Fruit fly (Drosophila melanogaster) whole organism, prepupa: Measurements from ENCODE around the gene CG13842.
A peak's percentile ranks its signal among the peaks of the same experiment; 100 is the strongest.

Experiments
- CG10631 ChIP-seq: fragments of 200-800 bp; sonication (Bioruptor generic); optimal IDR thresholded peaks from 2 replicates; lab custom pipeline; 2016; ENCODE audit warnings: missing biosample characterization, missing genetic modification characterization
- CG10669 ChIP-seq: fragments of 200-800 bp; sonication (Bioruptor generic); optimal IDR thresholded peaks from 3 replicates; lab custom pipeline; 2018; ENCODE audit warnings: missing biosample characterization, mild to moderate bottlenecking, missing genetic modification characterization, moderate library complexity
- CG11902 ChIP-seq: fragments of 200-800 bp; sonication (Bioruptor generic); optimal IDR thresholded peaks from 3 replicates; lab custom pipeline; 2016; ENCODE audit warnings: missing biosample characterization, missing genetic modification characterization
- CG15336 ChIP-seq: fragments of 200-800 bp; sonication (Bioruptor generic); IDR thresholded peaks from 2 replicates; pipeline ENCODE4 v1.3.6; 2022; ENCODE audit warnings: missing biosample characterization, missing genetic modification characterization
- CG1621 ChIP-seq: fragments of 200-800 bp; sonication (Bioruptor generic); optimal IDR thresholded peaks from 3 replicates; lab custom pipeline; 2018; ENCODE audit warnings: missing biosample characterization, mild to moderate bottlenecking, missing genetic modification characterization
- CG16779 ChIP-seq: fragments of 200-800 bp; sonication (Bioruptor generic); optimal IDR thresholded peaks from 3 replicates; lab custom pipeline; 2017; ENCODE audit warnings: missing biosample characterization, mild to moderate bottlenecking, missing genetic modification characterization
- CG3032 ChIP-seq: fragments of 200-800 bp; optimal IDR thresholded peaks from 2 replicates; lab custom pipeline; 2019; ENCODE audit warnings: missing biosample characterization, mild to moderate bottlenecking, missing genetic modification characterization, moderate library complexity
- CG32006 ChIP-seq: fragments of 200-800 bp; sonication (Bioruptor generic); optimal IDR thresholded peaks from 3 replicates; lab custom pipeline; 2017; ENCODE audit warnings: missing biosample characterization, mild to moderate bottlenecking, missing genetic modification characterization
- CG34406 ChIP-seq: fragments of 200-800 bp; sonication (Bioruptor generic); optimal IDR thresholded peaks from 3 replicates; lab custom pipeline; 2016; ENCODE audit warnings: missing biosample characterization, missing genetic modification characterization
- CG3919 ChIP-seq: fragments of 200-800 bp; sonication (Bioruptor generic); optimal IDR thresholded peaks from 3 replicates; lab custom pipeline; 2016; ENCODE audit warnings: missing biosample characterization, missing genetic modification characterization
- CG4318 ChIP-seq: fragments of 200-800 bp; sonication (Bioruptor generic); optimal IDR thresholded peaks from 3 replicates; lab custom pipeline; 2017; ENCODE audit warnings: missing biosample characterization, mild to moderate bottlenecking, missing genetic modification characterization
- CG6276 ChIP-seq: fragments of 200-800 bp; sonication (Bioruptor generic); optimal IDR thresholded peaks from 2 replicates; lab custom pipeline; 2017; ENCODE audit warnings: missing biosample characterization, mild to moderate bottlenecking, missing genetic modification characterization
- CG6792 ChIP-seq: fragments of 200-800 bp; sonication (Bioruptor generic); optimal IDR thresholded peaks from 3 replicates; lab custom pipeline; 2016; ENCODE audit warnings: missing biosample characterization, missing genetic modification characterization
- CG6854 ChIP-seq: fragments of 200-800 bp; sonication (Bioruptor generic); optimal IDR thresholded peaks from 2 replicates; lab custom pipeline; 2017; ENCODE audit warnings: missing biosample characterization, mild to moderate bottlenecking, missing genetic modification characterization
- CG7368 ChIP-seq: fragments of 200-800 bp; sonication (Bioruptor generic); optimal IDR thresholded peaks from 3 replicates; lab custom pipeline; 2016; ENCODE audit warnings: missing biosample characterization, missing genetic modification characterization
- CG8632 ChIP-seq: fragments of 200-800 bp; sonication (Bioruptor generic); optimal IDR thresholded peaks from 3 replicates; lab custom pipeline; 2016; ENCODE audit warnings: missing biosample characterization, missing genetic modification characterization
- CG9139 ChIP-seq: fragments of 200-800 bp; sonication (Bioruptor generic); optimal IDR thresholded peaks from 3 replicates; lab custom pipeline; 2017; ENCODE audit warnings: missing biosample characterization, mild to moderate bottlenecking, missing genetic modification characterization
- Eip93F ChIP-seq: fragments of 200-800 bp; sonication (Bioruptor generic); optimal IDR thresholded peaks from 2 replicates; lab custom pipeline; 2016; ENCODE audit warnings: missing biosample characterization, mild to moderate bottlenecking, missing genetic modification characterization
- Hr39 ChIP-seq: fragments of 200-800 bp; sonication (Bioruptor generic); optimal IDR thresholded peaks from 2 replicates; lab custom pipeline; 2016; ENCODE audit warnings: missing biosample characterization, missing genetic modification characterization
- Hr4 ChIP-seq: fragments of 200-800 bp; sonication (Bioruptor generic); optimal IDR thresholded peaks from 3 replicates; lab custom pipeline; 2016; ENCODE audit warnings: missing biosample characterization, missing genetic modification characterization
- Met ChIP-seq: fragments of 200-800 bp; sonication (Bioruptor generic); optimal IDR thresholded peaks from 3 replicates; lab custom pipeline; 2016; ENCODE audit warnings: missing biosample characterization, missing genetic modification characterization
- OdsH ChIP-seq: fragments of 200-800 bp; sonication (Bioruptor generic); optimal IDR thresholded peaks from 3 replicates; lab custom pipeline; 2016; ENCODE audit warnings: missing biosample characterization, missing genetic modification characterization
- Smox ChIP-seq: fragments of 200-800 bp; sonication (Bioruptor generic); optimal IDR thresholded peaks from 3 replicates; lab custom pipeline; 2016; ENCODE audit warnings: missing biosample characterization, missing genetic modification characterization
- Sox102F ChIP-seq: fragments of 200-800 bp; sonication (Bioruptor generic); optimal IDR thresholded peaks from 2 replicates; lab custom pipeline; 2016; ENCODE audit warnings: missing biosample characterization, mild to moderate bottlenecking, missing genetic modification characterization
- Sox14 ChIP-seq: fragments of 200-800 bp; sonication (Bioruptor generic); optimal IDR thresholded peaks from 3 replicates; lab custom pipeline; 2016; ENCODE audit warnings: missing biosample characterization, missing genetic modification characterization
- Sox15 ChIP-seq: fragments of 200-800 bp; sonication (Bioruptor generic); optimal IDR thresholded peaks from 3 replicates; lab custom pipeline; 2016; ENCODE audit warnings: missing biosample characterization, missing genetic modification characterization
- achi ChIP-seq: fragments of 200-800 bp; sonication (Bioruptor generic); optimal IDR thresholded peaks from 3 replicates; lab custom pipeline; 2016; ENCODE audit warnings: missing biosample characterization, missing genetic modification characterization
- acj6 ChIP-seq: fragments of 200-800 bp; sonication (Bioruptor generic); optimal IDR thresholded peaks from 3 replicates; lab custom pipeline; 2016; ENCODE audit warnings: missing biosample characterization, missing genetic modification characterization
- dac ChIP-seq: fragments of 200-800 bp; sonication (Bioruptor generic); optimal IDR thresholded peaks from 2 replicates; lab custom pipeline; 2017; ENCODE audit warnings: missing biosample characterization, mild to moderate bottlenecking, missing genetic modification characterization
- dsx ChIP-seq: fragments of 200-800 bp; optimal IDR thresholded peaks from 3 replicates; lab custom pipeline; 2019; ENCODE audit warnings: missing biosample characterization, mild to moderate bottlenecking, missing genetic modification characterization, moderate library complexity; ENCODE audit not compliant: poor library complexity, severe bottlenecking
- eg ChIP-seq: fragments of 200-800 bp; sonication (Bioruptor generic); IDR thresholded peaks from 3 replicates; pipeline ENCODE4 v1.3.6; 2022; ENCODE audit warnings: missing biosample characterization, missing genetic modification characterization
- esn ChIP-seq: fragments of 200-800 bp; sonication (Bioruptor generic); optimal IDR thresholded peaks from 2 replicates; lab custom pipeline; 2016; ENCODE audit warnings: missing biosample characterization, mild to moderate bottlenecking, missing genetic modification characterization, moderate library complexity
- fd59A ChIP-seq: fragments of 200-800 bp; sonication (Bioruptor generic); optimal IDR thresholded peaks from 2 replicates; lab custom pipeline; 2017; ENCODE audit warnings: missing biosample characterization, mild to moderate bottlenecking, missing genetic modification characterization, missing genetic modification reagents
- fd85E ChIP-seq: fragments of 200-800 bp; sonication (Bioruptor generic); optimal IDR thresholded peaks from 3 replicates; lab custom pipeline; 2016; ENCODE audit warnings: missing biosample characterization, missing genetic modification characterization
- fkh ChIP-seq: fragments of 200-800 bp; sonication (Bioruptor generic); optimal IDR thresholded peaks from 3 replicates; lab custom pipeline; 2017; ENCODE audit warnings: missing biosample characterization, mild to moderate bottlenecking, missing genetic modification characterization, moderate library complexity
- lz ChIP-seq: fragments of 200-800 bp; sonication (Bioruptor generic); optimal IDR thresholded peaks from 3 replicates; lab custom pipeline; 2016; ENCODE audit warnings: missing biosample characterization, missing genetic modification characterization
- salr ChIP-seq, 2 experiments: fragments of 200-800 bp; sonication (Bioruptor generic); optimal IDR thresholded peaks; 3 replicates each; lab custom pipeline; 2016 to 2018; ENCODE audit warnings: missing biosample characterization in 2 of 2, missing genetic modification characterization in 2 of 2, mild to moderate bottlenecking in 1 of 2
- spab ChIP-seq: fragments of 200-800 bp; sonication (Bioruptor generic); optimal IDR thresholded peaks from 2 replicates; lab custom pipeline; 2017; ENCODE audit warnings: missing biosample characterization, mild to moderate bottlenecking, missing genetic modification characterization, missing genetic modification reagents
- ss ChIP-seq, 2 experiments: fragments of 200-800 bp; sonication (Bioruptor generic); optimal IDR thresholded peaks; 2 replicates in 1 of 2; 3 replicates in 1 of 2; lab custom pipeline; 2017 to 2018; ENCODE audit warnings: mild to moderate bottlenecking in 2 of 2, missing biosample characterization in 2 of 2, missing genetic modification characterization in 2 of 2, moderate library complexity in 1 of 2

The CG13842 gene

DNA sequence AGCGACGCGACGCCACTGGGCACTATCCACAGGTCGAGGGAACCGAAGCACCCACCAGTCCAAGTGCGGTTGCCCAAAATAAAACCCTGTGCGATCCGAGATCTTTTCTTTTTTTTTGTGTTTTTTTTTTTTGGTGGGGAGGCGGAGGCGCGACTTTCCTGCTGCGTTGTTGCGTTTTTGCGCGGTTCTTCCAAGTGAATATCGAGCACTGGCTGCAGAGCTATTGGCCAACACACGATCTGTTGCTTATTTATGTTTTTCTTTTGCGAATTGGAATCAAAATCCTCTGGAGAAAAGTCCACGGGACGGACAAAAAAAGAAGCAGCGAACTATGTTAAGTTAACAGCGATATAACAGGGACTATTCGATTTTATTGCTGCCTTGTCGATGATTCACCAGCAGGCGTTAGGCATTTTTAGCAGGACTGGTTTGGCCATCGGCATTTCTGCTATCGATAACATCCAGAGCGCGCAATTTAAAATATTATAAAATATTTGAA lies 13.8 kb upstream of the CG13842 start, which contains the start of gene wge (continued):
- TF ChIP-seq OdsH (no peak), CG4318 (GFP tag; lab: Kevin White, UChicago) (no peak), Met (no peak), achi (peak; percentile 47), Eip93F (GFP tag; lab: Kevin White, UChicago) (peak; percentile 47), CG34406 (GFP tag; lab: Kevin White, UChicago) (peak; percentile 46), dsx (GFP tag; lab: Kevin White, UChicago) (peak; percentile 71), CG6854 (peak; percentile 18), CG10669 (GFP tag; lab: Kevin White, UChicago) (peak; percentile 74), fd59A (GFP tag; lab: Kevin White, UChicago) (peak; percentile 64), Sox102F (GFP tag; lab: Kevin White, UChicago) (no peak), fkh (GFP tag; lab: Kevin White, UChicago) (no peak), CG8632 (GFP tag; lab: Kevin White, UChicago) (peak; percentile 52), esn (GFP tag; lab: Kevin White, UChicago) (peak; percentile 27), CG6276 (GFP tag; lab: Kevin White, UChicago) (peak; percentile 85), Sox15 (GFP tag; lab: Kevin White, UChicago) (no peak), ss (GFP tag; optimal IDR thresholded peaks at IDR 0.05; lab: Kevin White, UChicago) (peak; percentile 92 to 96), Sox14 (GFP tag; lab: Kevin White, UChicago) (peak; percentile 32), CG3032 (tag; lab: Kevin White, UChicago) (peak; percentile 64), fd85E (GFP tag; lab: Kevin White, UChicago) (no peak), CG15336 (GFP tag; lab: Robert Waterston, UW) (peak; percentile 78)

DNA sequence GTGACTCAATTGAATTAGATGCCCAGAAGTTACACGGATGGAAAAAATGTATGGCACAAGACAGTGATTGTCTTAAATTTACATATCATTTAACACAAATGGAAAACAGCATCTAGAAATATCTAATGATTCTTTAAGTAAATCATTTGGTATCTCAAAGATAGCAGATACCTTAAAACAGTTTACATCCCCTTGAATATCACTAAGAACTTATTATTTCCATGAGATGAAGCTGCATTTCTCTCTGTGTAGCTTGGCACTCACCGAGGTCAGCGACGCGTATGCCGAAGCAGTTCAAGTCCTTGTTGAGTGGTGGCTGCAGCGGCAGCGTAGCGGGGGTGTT lies 12.5 kb upstream of the CG13842 start:
- no peak for TF ChIP-seq CG4318 (GFP tag; lab: Kevin White, UChicago)
- TF ChIP-seq lz (GFP tag; lab: Kevin White, UChicago), result no peak
- no peak for TF ChIP-seq dac
- no peak for TF ChIP-seq fd59A (GFP tag; lab: Kevin White, UChicago)
- no peak for TF ChIP-seq CG32006 (GFP tag; lab: Kevin White, UChicago)
- no peak for TF ChIP-seq CG6276 (GFP tag; lab: Kevin White, UChicago)
- no peak for TF ChIP-seq CG1621 (tag; lab: Kevin White, UChicago)
- TF ChIP-seq dsx (GFP tag; lab: Kevin White, UChicago), result no peak
- TF ChIP-seq CG7368 (GFP tag; lab: Kevin White, UChicago), result no peak
- no peak for TF ChIP-seq Hr39
- TF ChIP-seq CG10631, result no peak
- TF ChIP-seq CG34406 (GFP tag; lab: Kevin White, UChicago), result no peak

DNA sequence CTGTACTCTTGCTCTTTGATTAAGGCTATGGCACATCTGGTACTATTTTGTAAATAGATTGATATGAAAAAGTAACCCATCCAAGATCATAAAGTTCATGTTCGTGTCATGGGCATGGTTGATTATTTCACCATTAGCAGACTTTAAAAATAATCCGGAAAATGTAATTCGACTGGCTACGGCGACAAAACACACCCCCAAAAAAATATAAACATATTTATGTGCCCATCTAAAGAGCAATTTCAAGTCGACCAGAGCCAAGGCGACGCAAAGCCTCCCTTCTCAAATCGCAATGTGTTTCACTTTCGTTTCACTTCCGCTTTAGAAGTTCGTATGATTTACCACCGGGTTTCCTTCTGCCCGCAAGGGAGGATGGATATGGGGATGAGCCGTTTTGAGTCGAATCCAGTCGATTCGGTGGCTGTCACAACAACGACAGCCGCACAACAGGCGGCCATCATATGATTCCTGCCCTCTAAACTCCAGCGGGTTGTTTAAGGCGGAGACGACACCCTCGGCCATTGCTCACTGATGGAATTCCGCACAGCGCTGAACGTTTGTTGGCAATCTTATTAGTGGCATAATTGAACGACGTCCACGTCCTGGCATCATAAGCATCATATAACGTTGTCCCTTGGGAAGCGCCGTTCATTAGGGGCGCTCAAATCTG lies 12.0 kb upstream of the CG13842 start:
- TF ChIP-seq salr (GFP tag; optimal IDR thresholded peaks at IDR 0.05; lab: Kevin White, UChicago), result no peak
- no peak for TF ChIP-seq spab
- TF ChIP-seq CG6854, result no peak
- no peak for TF ChIP-seq Smox
- TF ChIP-seq Sox14 (GFP tag; lab: Kevin White, UChicago), result no peak

DNA sequence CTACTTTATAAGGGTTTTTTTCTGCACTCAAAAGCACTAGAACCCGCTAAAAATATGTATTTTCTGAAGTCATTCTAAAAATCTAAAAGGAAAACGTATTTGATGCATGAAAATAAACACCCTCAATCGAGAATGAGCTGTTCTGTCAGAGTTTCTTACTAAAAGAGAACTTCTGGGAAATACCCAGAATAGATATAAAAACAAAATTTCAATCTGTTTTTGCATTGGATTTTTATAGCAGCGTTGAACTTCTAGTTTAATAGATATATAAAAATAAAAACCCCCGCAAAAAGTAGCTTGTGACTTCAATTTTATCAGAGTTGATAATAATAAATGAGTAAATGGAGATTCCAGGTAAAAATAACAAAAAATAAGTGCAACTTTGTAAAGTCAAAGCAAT lies 11.3 kb upstream of the CG13842 start:
- TF ChIP-seq CG8632 (GFP tag; lab: Kevin White, UChicago) (no peak), Sox102F (GFP tag; lab: Kevin White, UChicago) (no peak), Smox (no peak), CG11902 (GFP tag; lab: Kevin White, UChicago) (no peak), fd59A (GFP tag; lab: Kevin White, UChicago) (no peak), CG6792 (GFP tag; lab: Kevin White, UChicago) (no peak), acj6 (no peak), lz (GFP tag; lab: Kevin White, UChicago) (no peak), OdsH (no peak), fkh (GFP tag; lab: Kevin White, UChicago) (no peak), CG16779 (tag; lab: Kevin White, UChicago) (no peak), CG9139 (no peak), Hr4 (GFP tag; lab: Kevin White, UChicago) (no peak), esn (GFP tag; lab: Kevin White, UChicago) (no peak), eg (GFP tag; lab: Robert Waterston, UW) (no peak), achi (no peak), CG6854 (no peak), CG3919 (GFP tag; lab: Kevin White, UChicago) (no peak)
